Worm (Caenorhabditis elegans) whole organism, L4 larva: ENCODE measurements around the gene oac-1.

Source experiments
- D1046.2 ChIP-seq: fragments of 200-800 bp; sonication (Bioruptor generic); IDR thresholded peaks from 2 replicates; pipeline ENCODE4 v1.3.6; 2022; ENCODE audit warnings: missing genetic modification characterization, missing compliant biosample characterization
- F10B5.3 ChIP-seq: sonication (generic microtip); optimal IDR thresholded peaks from 2 replicates; lab custom pipeline; 2016; ENCODE audit warnings: mild to moderate bottlenecking, missing genetic modification characterization, missing compliant biosample characterization
- T20F7.1 ChIP-seq: fragments of 200-800 bp; sonication (Bioruptor generic); optimal IDR thresholded peaks from 2 replicates; lab custom pipeline; 2018; ENCODE audit warnings: mild to moderate bottlenecking, missing genetic modification characterization, missing compliant biosample characterization
- T26A8.4 ChIP-seq: fragments of 200-800 bp; sonication (Bioruptor generic); IDR thresholded peaks from 2 replicates; pipeline ENCODE4 v1.3.6; 2022; ENCODE audit warnings: missing genetic modification characterization, missing compliant biosample characterization
- Y75B8A.6 ChIP-seq: fragments of 200-800 bp; sonication (Bioruptor generic); IDR thresholded peaks from 2 replicates; pipeline ENCODE4 v1.3.6; 2022; ENCODE audit warnings: missing genetic modification reagents, missing genetic modification characterization, missing compliant biosample characterization
- ZK337.2 ChIP-seq: fragments of 200-800 bp; sonication (Bioruptor generic); IDR thresholded peaks from 2 replicates; pipeline ENCODE4 v1.3.6; 2022; ENCODE audit warnings: missing genetic modification reagents, missing genetic modification characterization, missing compliant biosample characterization
- ceh-20 ChIP-seq: fragments of 200-800 bp; sonication (Bioruptor generic); IDR thresholded peaks from 2 replicates; pipeline ENCODE4 v1.3.6; 2022; ENCODE audit warnings: missing genetic modification reagents, missing genetic modification characterization, missing compliant biosample characterization
- ceh-32 ChIP-seq: sonication (generic microtip); optimal IDR thresholded peaks from 2 replicates; lab custom pipeline; 2016; ENCODE audit warnings: mild to moderate bottlenecking, missing genetic modification characterization, missing compliant biosample characterization; ENCODE audit not compliant: poor library complexity
- ceh-44 ChIP-seq: fragments of 200-800 bp; sonication (Bioruptor generic); IDR thresholded peaks from 2 replicates; pipeline ENCODE4 v1.3.6; 2022; ENCODE audit warnings: missing genetic modification reagents, missing genetic modification characterization, missing compliant biosample characterization
- ceh-62 ChIP-seq: sonication (generic microtip); optimal IDR thresholded peaks from 2 replicates; lab custom pipeline; 2017; ENCODE audit warnings: missing biosample characterization, missing genetic modification characterization
- ceh-82 ChIP-seq: sonication (generic microtip); optimal IDR thresholded peaks from 2 replicates; lab custom pipeline; 2017; ENCODE audit warnings: missing biosample characterization, missing genetic modification characterization
- ces-1 ChIP-seq: fragments of 150-350 bp; sonication (generic microtip); optimal IDR thresholded peaks from 4 replicates; lab custom pipeline; 2014; ENCODE audit warnings: missing biosample characterization, missing genetic modification reagents, missing genetic modification characterization
- daf-19 ChIP-seq: fragments of 200-800 bp; sonication (Bioruptor generic); conservative IDR thresholded peaks from 2 replicates; pipeline ENCODE4 v1.3.6; 2022; ENCODE audit warnings: missing genetic modification characterization, missing compliant biosample characterization
- daf-8 ChIP-seq: fragments of 200-800 bp; sonication (Bioruptor generic); IDR thresholded peaks from 2 replicates; pipeline ENCODE4 v1.3.6; 2022; ENCODE audit warnings: missing genetic modification characterization, missing compliant biosample characterization
- dmd-6 ChIP-seq: fragments of 200-800 bp; sonication (Bioruptor generic); IDR thresholded peaks from 2 replicates; pipeline ENCODE4 v1.3.6; 2022; ENCODE audit warnings: missing genetic modification reagents, missing genetic modification characterization, missing compliant biosample characterization
- dmd-9 ChIP-seq: fragments of 200-800 bp; sonication (Bioruptor generic); IDR thresholded peaks from 2 replicates; pipeline ENCODE4 v1.3.6; 2022; ENCODE audit warnings: missing genetic modification reagents, missing genetic modification characterization, missing compliant biosample characterization
- fkh-10 ChIP-seq: fragments of 150-350 bp; optimal IDR thresholded peaks from 2 replicates; lab custom pipeline; 2014; ENCODE audit warnings: missing biosample characterization, missing genetic modification reagents, missing genetic modification characterization
- hif-1 ChIP-seq, 2 experiments: sonication (generic microtip); optimal IDR thresholded peaks; 2 replicates each; lab custom pipeline; 2016 to 2017; ENCODE audit warnings: missing compliant biosample characterization in 2 of 2, missing genetic modification characterization in 2 of 2, missing genetic modification reagents in 2 of 2, missing genotype in 2 of 2, mild to moderate bottlenecking in 1 of 2
- lin-13 ChIP-seq: fragments of 150-350 bp; optimal IDR thresholded peaks from 2 replicates; lab custom pipeline; 2014; ENCODE audit warnings: missing biosample characterization, missing genetic modification reagents, missing genetic modification characterization
- lin-15B ChIP-seq: fragments of 150-350 bp; sonication (generic microtip); optimal IDR thresholded peaks from 3 replicates; lab custom pipeline; 2014; ENCODE audit warnings: missing biosample characterization, missing genetic modification characterization
- lin-38 ChIP-seq: fragments of 200-800 bp; sonication (Bioruptor generic); IDR thresholded peaks from 2 replicates; pipeline ENCODE4 v1.3.6; 2022; ENCODE audit warnings: missing genetic modification reagents, missing genetic modification characterization, missing compliant biosample characterization
- lin-39 ChIP-seq: fragments of 150-350 bp; optimal IDR thresholded peaks from 2 replicates; lab custom pipeline; 2014; ENCODE audit warnings: missing biosample characterization, missing genetic modification reagents, missing genetic modification characterization
- madf-5 ChIP-seq, 2 experiments: fragments of 200-800 bp; sonication (Bioruptor generic); IDR thresholded peaks; 2 replicates each; pipeline ENCODE4 v1.3.6; 2022; ENCODE audit warnings: missing compliant biosample characterization in 2 of 2, missing genetic modification characterization in 2 of 2
- madf-9 ChIP-seq: fragments of 200-800 bp; sonication (Bioruptor generic); conservative IDR thresholded peaks from 2 replicates; pipeline ENCODE4 v1.3.6; 2022; ENCODE audit warnings: missing genetic modification reagents, missing genetic modification characterization, missing compliant biosample characterization
- mdl-1 ChIP-seq, 2 experiments: fragments of 150-350 bp in 1 of 2; sonication (generic microtip) in 1 of 2; optimal IDR thresholded peaks; 2 replicates each; lab custom pipeline; 2014 to 2017; ENCODE audit warnings: missing biosample characterization in 2 of 2, missing genetic modification characterization in 2 of 2
- mes-2 ChIP-seq: sonication (generic microtip); optimal IDR thresholded peaks from 2 replicates; lab custom pipeline; 2016; ENCODE audit warnings: missing genotype, mild to moderate bottlenecking, missing genetic modification characterization, missing compliant biosample characterization; ENCODE audit not compliant: poor library complexity, severe bottlenecking
- mxl-2 ChIP-seq: fragments of 200-800 bp; sonication (Bioruptor generic); conservative IDR thresholded peaks from 2 replicates; pipeline ENCODE4 v1.3.6; 2022; ENCODE audit warnings: missing genetic modification reagents, missing genetic modification characterization, missing compliant biosample characterization
- nhr-10 ChIP-seq: fragments of 150-350 bp; optimal IDR thresholded peaks from 2 replicates; lab custom pipeline; 2014; ENCODE audit warnings: missing biosample characterization, missing genetic modification characterization
- nhr-102 ChIP-seq: sonication (generic microtip); optimal IDR thresholded peaks from 2 replicates; lab custom pipeline; 2016; ENCODE audit warnings: mild to moderate bottlenecking, missing genetic modification characterization, moderate library complexity, missing compliant biosample characterization
- nhr-11 ChIP-seq: fragments of 150-350 bp; optimal IDR thresholded peaks from 2 replicates; lab custom pipeline; 2014; ENCODE audit warnings: missing biosample characterization, missing genetic modification characterization
- nhr-28 ChIP-seq: fragments of 150-350 bp; optimal IDR thresholded peaks from 2 replicates; lab custom pipeline; 2014; ENCODE audit warnings: missing biosample characterization, missing genetic modification characterization
- nhr-41 ChIP-seq: fragments of 200-800 bp; sonication (Bioruptor generic); IDR thresholded peaks from 2 replicates; pipeline ENCODE4 v1.3.6; 2022; ENCODE audit warnings: missing genetic modification reagents, missing genetic modification characterization, missing compliant biosample characterization
- nhr-42 ChIP-seq: fragments of 200-800 bp; sonication (Bioruptor generic); IDR thresholded peaks from 2 replicates; pipeline ENCODE4 v1.3.6; 2022; ENCODE audit warnings: missing genetic modification characterization, missing compliant biosample characterization
- nhr-6 ChIP-seq: fragments of 150-350 bp; optimal IDR thresholded peaks from 2 replicates; lab custom pipeline; 2014; ENCODE audit warnings: missing biosample characterization, missing genetic modification characterization
- nhr-77 ChIP-seq: fragments of 150-350 bp; optimal IDR thresholded peaks from 2 replicates; lab custom pipeline; 2014; ENCODE audit warnings: missing biosample characterization, missing genetic modification characterization
- pha-4 ChIP-seq, 2 experiments: fragments of 150-350 bp in 1 of 2; fragments of 200-800 bp in 1 of 2; sonication (Bioruptor generic) in 1 of 2; IDR thresholded peaks in 1 of 2; optimal IDR thresholded peaks in 1 of 2; 2 replicates each; pipeline versions ENCODE4 v1.3.6 to Lab custom; 2014 to 2022; ENCODE audit warnings: missing genetic modification characterization in 2 of 2, missing genetic modification reagents in 2 of 2, missing biosample characterization in 1 of 2, missing compliant biosample characterization in 1 of 2
- php-3 ChIP-seq: fragments of 200-800 bp; sonication (Bioruptor generic); IDR thresholded peaks from 2 replicates; pipeline ENCODE4 v1.3.6; 2022; ENCODE audit warnings: missing genetic modification reagents, missing genetic modification characterization, missing compliant biosample characterization
- pqm-1 ChIP-seq: sonication (generic microtip); optimal IDR thresholded peaks from 2 replicates; lab custom pipeline; 2017; ENCODE audit warnings: missing biosample characterization, missing genetic modification characterization
- rbr-2 ChIP-seq: sonication (generic microtip); optimal IDR thresholded peaks from 2 replicates; lab custom pipeline; 2016; ENCODE audit warnings: missing genotype, missing genetic modification characterization, missing compliant biosample characterization
- sdz-12 ChIP-seq: fragments of 200-800 bp; sonication (Bioruptor generic); optimal IDR thresholded peaks from 2 replicates; lab custom pipeline; 2018; ENCODE audit warnings: mild to moderate bottlenecking, missing genetic modification characterization, missing compliant biosample characterization
- snpc-1.2 ChIP-seq: fragments of 200-800 bp; sonication (Bioruptor generic); IDR thresholded peaks from 2 replicates; pipeline ENCODE4 v1.3.6; 2022; ENCODE audit warnings: missing genetic modification reagents, missing genetic modification characterization, missing compliant biosample characterization
- snpc-4 ChIP-seq: fragments of 150-350 bp; optimal IDR thresholded peaks from 2 replicates; lab custom pipeline; 2014; ENCODE audit warnings: missing biosample characterization, missing genetic modification characterization
- spr-1 ChIP-seq: sonication (generic microtip); optimal IDR thresholded peaks from 2 replicates; lab custom pipeline; 2016; ENCODE audit warnings: mild to moderate bottlenecking, missing genetic modification characterization, missing compliant biosample characterization
- spr-3 ChIP-seq: fragments of 200-800 bp; sonication (Bioruptor generic); optimal IDR thresholded peaks from 2 replicates; lab custom pipeline; 2018; ENCODE audit warnings: mild to moderate bottlenecking, missing genetic modification characterization, missing compliant biosample characterization
- tag-97 ChIP-seq: fragments of 200-800 bp; sonication (Bioruptor generic); IDR thresholded peaks from 2 replicates; pipeline ENCODE4 v1.3.6; 2022; ENCODE audit warnings: missing genetic modification characterization, missing compliant biosample characterization
- unc-62 ChIP-seq, 3 experiments: fragments of 150-350 bp in 1 of 3; sonication (generic microtip); optimal IDR thresholded peaks in 2 of 3; peaks in 1 of 3; 1 replicate in 1 of 3; 2 replicates in 2 of 3; lab custom pipeline; 2014 to 2017; ENCODE audit warnings: missing biosample characterization in 3 of 3, missing genetic modification characterization in 3 of 3, missing genetic modification reagents in 3 of 3, missing genotype in 1 of 3
- vab-7 ChIP-seq: fragments of 200-800 bp; sonication (Bioruptor generic); IDR thresholded peaks from 2 replicates; pipeline ENCODE4 v1.3.6; 2022; ENCODE audit warnings: missing genetic modification reagents, missing genetic modification characterization, missing compliant biosample characterization
- zag-1 ChIP-seq: fragments of 150-350 bp; optimal IDR thresholded peaks from 2 replicates; lab custom pipeline; 2014; ENCODE audit warnings: missing biosample characterization, missing genetic modification characterization
- zfp-3 ChIP-seq: fragments of 200-800 bp; sonication (Bioruptor generic); conservative IDR thresholded peaks from 2 replicates; pipeline ENCODE4 v1.3.6; 2022; ENCODE audit warnings: missing genetic modification reagents, missing genetic modification characterization, missing compliant biosample characterization
- ztf-11 ChIP-seq: fragments of 150-350 bp; optimal IDR thresholded peaks from 2 replicates; lab custom pipeline; 2014; ENCODE audit warnings: missing biosample characterization, missing genetic modification characterization

oac-1 gene

DNA sequence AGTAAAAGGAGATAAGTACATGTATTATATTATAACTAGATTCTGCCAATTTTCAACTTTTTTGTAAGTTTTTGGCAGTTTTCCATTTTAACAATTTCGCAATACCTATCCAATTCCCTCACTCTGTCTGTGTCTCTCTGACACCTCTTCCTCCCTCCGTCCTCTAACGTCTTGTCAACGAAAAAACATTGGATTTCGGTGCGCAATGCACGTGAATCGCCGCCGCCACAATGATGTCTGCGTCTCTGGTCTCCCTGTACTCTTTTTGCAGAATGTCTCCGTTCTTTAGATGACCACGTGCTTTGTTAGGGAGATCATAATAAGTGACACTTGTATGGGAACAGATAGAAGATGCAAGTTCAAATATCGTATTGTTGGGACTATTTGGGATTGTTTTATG lies 26.6 kb downstream of the oac-1 start (continued):
- TF ChIP-seq dmd-6 (GFP tag; lab: Robert Waterston, UW) (peak; percentile 99), nhr-42 (GFP tag; lab: Robert Waterston, UW) (peak; percentile 82), pqm-1 (tag; lab: Kevin White, UChicago) (no peak), hif-1 (tag; optimal IDR thresholded peaks at IDR 0.05; lab: Kevin White, UChicago) (peak; percentile 3 to 89), T20F7.1 (GFP tag; lab: Kevin White, UChicago) (peak; percentile 75), zag-1 (tag; lab: Kevin White, UChicago) (no peak), ceh-44 (GFP tag; lab: Robert Waterston, UW) (no peak), sdz-12 (GFP tag; lab: Kevin White, UChicago) (no peak), ceh-82 (tag; lab: Kevin White, UChicago) (no peak), ceh-20 (peak; percentile 96), T26A8.4 (GFP tag; lab: Robert Waterston, UW) (peak; percentile 83), madf-9 (GFP tag; lab: Robert Waterston, UW) (peak; percentile 73), Y75B8A.6 (GFP tag; lab: Robert Waterston, UW) (no peak), nhr-6 (tag; lab: Kevin White, UChicago) (peak; percentile 50), nhr-28 (peak; percentile 94), spr-3 (GFP tag; lab: Kevin White, UChicago) (no peak), pha-4 (GFP tag; IDR thresholded peaks at IDR 0.05; lab: Robert Waterston, UW) (peak; percentile 80), pha-4 (tag; optimal IDR thresholded peaks at IDR 0.05; lab: Kevin White, UChicago) (peak; percentile 76), vab-7 (0 out of 2 replicates have a peak, but pooled peaks have one; percentile 5), unc-62 (GFP tag; optimal IDR thresholded peaks at IDR 0.05 in 1 of 2; lab: Kevin White, UChicago) (peak in 1 of 2 experiments; percentile 100), unc-62 (tag; optimal IDR thresholded peaks at IDR 0.05; lab: Kevin White, UChicago) (peak; percentile 83), dmd-9 (GFP tag; lab: Robert Waterston, UW) (no peak), nhr-41 (GFP tag; lab: Robert Waterston, UW) (peak; percentile 79; the same call in 1 of the 2 replicates), ceh-32 (tag; lab: Kevin White, UChicago) (no peak), php-3 (peak; percentile 92), snpc-4 (tag; lab: Kevin White, UChicago) (no peak), ztf-11 (tag; lab: Kevin White, UChicago) (no peak), fkh-10 (GFP tag; lab: Kevin White, UChicago) (peak; percentile 82), nhr-77 (tag; lab: Kevin White, UChicago) (peak; percentile 90), ZK337.2 (no peak), tag-97 (GFP tag; lab: Robert Waterston, UW) (no peak), daf-19 (peak; percentile 74; the same call in 1 of the 2 replicates), spr-1 (peak; percentile 75), lin-15B (tag; lab: Kevin White, UChicago) (no peak), ceh-62 (tag; lab: Kevin White, UChicago) (no peak), D1046.2 (GFP tag; lab: Robert Waterston, UW) (peak; percentile 37; the same call in 1 of the 2 replicates), mdl-1 (tag; optimal IDR thresholded peaks at IDR 0.05; lab: Kevin White, UChicago) (peak; percentile 97 to 100), lin-38 (GFP tag; lab: Robert Waterston, UW) (no peak; the same call in 1 of the 2 replicates), mes-2 (tag; lab: Kevin White, UChicago) (peak; percentile 63), ces-1 (no peak), lin-13 (GFP tag; lab: Kevin White, UChicago) (peak; percentile 58), daf-8 (GFP tag; lab: Robert Waterston, UW) (no peak), zfp-3 (GFP tag; lab: Robert Waterston, UW) (no peak), rbr-2 (tag; lab: Kevin White, UChicago) (peak; percentile 85), madf-5 (GFP tag; IDR thresholded peaks at IDR 0.05; lab: Robert Waterston, UW) (peak in 1 of 2 experiments; percentile 66; a peak in 1 of 4 replicates), F10B5.3 (no peak), nhr-10 (tag; lab: Kevin White, UChicago) (peak; percentile 47), nhr-11 (tag; lab: Kevin White, UChicago) (peak; percentile 97), nhr-102 (tag; lab: Kevin White, UChicago) (peak; percentile 96), mxl-2 (peak; percentile 99), lin-39 (tag; lab: Kevin White, UChicago) (no peak), snpc-1.2 (no peak)
